Fruit fly (Drosophila melanogaster) whole organism, embryonic: Measurements from ENCODE around the gene CG14102.

ENCODE experiments used
- Aef1 ChIP-seq: fragments of 200-800 bp; sonication (Bioruptor generic); IDR thresholded peaks from 3 replicates; pipeline ENCODE4 v1.3.6; 2022; ENCODE audit warnings: missing biosample characterization, missing genetic modification characterization
- BtbVII ChIP-seq: fragments of 200-800 bp; sonication (Bioruptor generic); optimal IDR thresholded peaks from 3 replicates; lab custom pipeline; 2017; ENCODE audit warnings: missing biosample characterization, mild to moderate bottlenecking, missing genetic modification characterization
- CG10462 ChIP-seq: fragments of 200-800 bp; sonication (Bioruptor generic); optimal IDR thresholded peaks from 2 replicates; lab custom pipeline; 2016; ENCODE audit warnings: missing biosample characterization, missing genetic modification characterization
- CG13296 ChIP-seq: fragments of 200-800 bp; sonication (Bioruptor generic); optimal IDR thresholded peaks from 3 replicates; lab custom pipeline; 2018; ENCODE audit warnings: missing biosample characterization, mild to moderate bottlenecking, missing genetic modification characterization
- CG13624 ChIP-seq: fragments of 200-800 bp; sonication (Bioruptor generic); optimal IDR thresholded peaks from 2 replicates; lab custom pipeline; 2016; ENCODE audit warnings: missing biosample characterization, missing genetic modification characterization
- CG17912 ChIP-seq: fragments of 200-800 bp; sonication (Bioruptor generic); optimal IDR thresholded peaks from 2 replicates; lab custom pipeline; 2018; ENCODE audit warnings: missing biosample characterization, mild to moderate bottlenecking, missing genetic modification characterization
- CG18599 ChIP-seq: fragments of 200-800 bp; sonication (Bioruptor generic); optimal IDR thresholded peaks from 3 replicates; lab custom pipeline; 2017; ENCODE audit warnings: missing biosample characterization, missing genetic modification characterization, mild to moderate bottlenecking, moderate library complexity, missing genetic modification reagents
- CG2120 ChIP-seq: fragments of 200-800 bp; sonication (Bioruptor generic); optimal IDR thresholded peaks from 3 replicates; lab custom pipeline; 2016; ENCODE audit warnings: missing biosample characterization, missing genetic modification characterization
- CG2129 ChIP-seq: fragments of 200-800 bp; sonication (Bioruptor generic); IDR thresholded peaks from 2 replicates; pipeline ENCODE4 v1.3.6; 2022; ENCODE audit warnings: missing biosample characterization, missing genetic modification characterization; ENCODE audit not compliant: partially characterized antibody
- CG2875 ChIP-seq: fragments of 200-800 bp; sonication (Bioruptor generic); optimal IDR thresholded peaks from 2 replicates; lab custom pipeline; 2017; ENCODE audit warnings: missing biosample characterization, mild to moderate bottlenecking, missing genetic modification characterization, missing genetic modification reagents
- CG30020 ChIP-seq: fragments of 200-800 bp; optimal IDR thresholded peaks from 2 replicates; lab custom pipeline; 2019; ENCODE audit warnings: missing biosample characterization, mild to moderate bottlenecking, missing genetic modification characterization, moderate library complexity
- CG4328 ChIP-seq: fragments of 200-800 bp; sonication (Bioruptor generic); optimal IDR thresholded peaks from 3 replicates; lab custom pipeline; 2017; ENCODE audit warnings: missing biosample characterization, missing genetic modification reagents, missing genetic modification characterization
- CG4360 ChIP-seq: fragments of 200-800 bp; sonication (Bioruptor generic); IDR thresholded peaks from 2 replicates; pipeline ENCODE4 v1.3.6; 2022; ENCODE audit warnings: missing biosample characterization, missing genetic modification characterization
- CG6791 ChIP-seq: fragments of 200-800 bp; sonication (Bioruptor generic); IDR thresholded peaks from 3 replicates; pipeline ENCODE4 v1.3.6; 2022; ENCODE audit warnings: missing biosample characterization, missing genetic modification characterization; ENCODE audit not compliant: partially characterized antibody
- CG7928 ChIP-seq: fragments of 200-800 bp; sonication (Bioruptor generic); optimal IDR thresholded peaks from 2 replicates; lab custom pipeline; 2017; ENCODE audit warnings: missing biosample characterization, mild to moderate bottlenecking, missing genetic modification characterization
- CG8281 ChIP-seq: fragments of 200-800 bp; sonication (Bioruptor generic); optimal IDR thresholded peaks from 2 replicates; lab custom pipeline; 2018; ENCODE audit warnings: missing biosample characterization, mild to moderate bottlenecking, missing genetic modification characterization, moderate library complexity
- Chrac-16 ChIP-seq: fragments of 200-800 bp; sonication (Bioruptor generic); optimal IDR thresholded peaks from 3 replicates; lab custom pipeline; 2016; ENCODE audit warnings: missing biosample characterization, missing genetic modification characterization
- CkIIα-i1 ChIP-seq: fragments of 200-800 bp; sonication (Bioruptor generic); IDR thresholded peaks from 2 replicates; pipeline ENCODE4 v1.3.6; 2022; ENCODE audit warnings: missing biosample characterization, missing genetic modification characterization
- Deaf1 ChIP-seq: fragments of 200-800 bp; optimal IDR thresholded peaks from 3 replicates; lab custom pipeline; 2019; ENCODE audit warnings: missing biosample characterization, mild to moderate bottlenecking, missing genetic modification characterization, moderate library complexity
- Dref ChIP-seq: fragments of 200-800 bp; sonication (Bioruptor generic); IDR thresholded peaks from 2 replicates; pipeline ENCODE4 v1.3.6; 2022; ENCODE audit warnings: missing biosample characterization, missing genetic modification characterization
- H15 ChIP-seq: fragments of 200-800 bp; sonication (Bioruptor generic); IDR thresholded peaks from 3 replicates; pipeline ENCODE4 v1.3.6; 2022; ENCODE audit warnings: missing biosample characterization, missing genetic modification characterization
- HLH4C ChIP-seq: fragments of 200-800 bp; sonication (Bioruptor generic); IDR thresholded peaks from 3 replicates; pipeline ENCODE4 v1.3.6; 2022; ENCODE audit warnings: missing biosample characterization, missing genetic modification characterization; ENCODE audit not compliant: partially characterized antibody
- MBD-R2 ChIP-seq: fragments of 200-800 bp; sonication (Bioruptor generic); IDR thresholded peaks from 2 replicates; pipeline ENCODE4 v1.3.6; 2022; ENCODE audit warnings: missing biosample characterization, missing genetic modification characterization
- MESR4 ChIP-seq: fragments of 200-800 bp; sonication (Bioruptor generic); optimal IDR thresholded peaks from 2 replicates; lab custom pipeline; 2018; ENCODE audit warnings: missing biosample characterization, mild to moderate bottlenecking, missing genetic modification characterization, moderate library complexity
- Med ChIP-seq: fragments of 200-800 bp; sonication (Bioruptor generic); peaks from one replicate; lab custom pipeline; 2016; ENCODE audit warnings: missing biosample characterization, missing genetic modification characterization, mild to moderate bottlenecking, inconsistent platforms, moderate library complexity
- NFAT ChIP-seq: fragments of 200-800 bp; sonication (Bioruptor generic); IDR thresholded peaks from 2 replicates; pipeline ENCODE4 v1.3.6; 2022; ENCODE audit warnings: missing biosample characterization, missing genetic modification characterization
- Oli ChIP-seq: fragments of 200-800 bp; sonication (Bioruptor generic); optimal IDR thresholded peaks from 2 replicates; lab custom pipeline; 2018; ENCODE audit warnings: missing biosample characterization, mild to moderate bottlenecking, missing genetic modification characterization, moderate library complexity
- Spps ChIP-seq: fragments of 200-800 bp; sonication (Bioruptor generic); optimal IDR thresholded peaks from 2 replicates; lab custom pipeline; 2018; ENCODE audit warnings: missing biosample characterization, mild to moderate bottlenecking, missing genetic modification characterization
- Sry-δ ChIP-seq: fragments of 200-800 bp; sonication (Bioruptor generic); optimal IDR thresholded peaks from 2 replicates; lab custom pipeline; 2016; ENCODE audit warnings: missing biosample characterization, missing genetic modification characterization
- ap ChIP-seq: fragments of 200-800 bp; sonication (Bioruptor generic); IDR thresholded peaks from 2 replicates; pipeline ENCODE4 v1.3.6; 2022; ENCODE audit warnings: missing biosample characterization, missing genetic modification characterization
- ash1 ChIP-seq: fragments of 200-800 bp; sonication (Bioruptor generic); optimal IDR thresholded peaks from 2 replicates; lab custom pipeline; 2018; ENCODE audit warnings: missing biosample characterization, mild to moderate bottlenecking, missing genetic modification characterization
- emc ChIP-seq: fragments of 200-800 bp; sonication (Bioruptor generic); optimal IDR thresholded peaks from 2 replicates; lab custom pipeline; 2016; ENCODE audit warnings: missing biosample characterization, missing genetic modification characterization
- fd64A ChIP-seq: fragments of 200-800 bp; sonication (Bioruptor generic); optimal IDR thresholded peaks from 3 replicates; lab custom pipeline; 2018; ENCODE audit warnings: missing biosample characterization, mild to moderate bottlenecking, missing genetic modification characterization
- gce ChIP-seq: fragments of 200-800 bp; sonication (Bioruptor generic); IDR thresholded peaks from 3 replicates; pipeline ENCODE4 v1.3.6; 2022; ENCODE audit warnings: missing biosample characterization, missing genetic modification characterization
- hb ChIP-seq: fragments of 200-800 bp; sonication (Bioruptor generic); IDR thresholded peaks from 3 replicates; pipeline ENCODE4 v1.3.6; 2022; ENCODE audit warnings: missing biosample characterization, missing genetic modification characterization; ENCODE audit not compliant: partially characterized antibody
- her ChIP-seq: fragments of 200-800 bp; sonication (Bioruptor generic); optimal IDR thresholded peaks from 2 replicates; lab custom pipeline; 2016; ENCODE audit warnings: missing biosample characterization, missing genetic modification characterization
- ind ChIP-seq: fragments of 200-800 bp; sonication (Bioruptor generic); optimal IDR thresholded peaks from 3 replicates; lab custom pipeline; 2016; ENCODE audit warnings: missing biosample characterization, missing genetic modification characterization
- lov ChIP-seq, 2 experiments: fragments of 200-800 bp in 1 of 2; fragments of >200 bp in 1 of 2; sonication (Bioruptor generic) in 1 of 2; IDR thresholded peaks in 1 of 2; optimal IDR thresholded peaks in 1 of 2; 2 replicates in 1 of 2; 3 replicates in 1 of 2; pipeline versions ENCODE4 v1.3.6 to Lab custom; 2017 to 2022; ENCODE audit warnings: missing biosample characterization in 1 of 2, missing genetic modification characterization in 1 of 2
- nmo ChIP-seq: fragments of 200-800 bp; sonication (Bioruptor generic); optimal IDR thresholded peaks from 2 replicates; lab custom pipeline; 2018; ENCODE audit warnings: missing biosample characterization, mild to moderate bottlenecking, missing genetic modification characterization, moderate library complexity
- nom ChIP-seq: fragments of 200-800 bp; sonication (Bioruptor generic); optimal IDR thresholded peaks from 2 replicates; lab custom pipeline; 2017; ENCODE audit warnings: missing biosample characterization, missing genetic modification characterization, mild to moderate bottlenecking, moderate library complexity, missing genetic modification reagents
- peb ChIP-seq: fragments of 200-800 bp; sonication (Bioruptor generic); IDR thresholded peaks from 2 replicates; pipeline ENCODE4 v1.3.6; 2022; ENCODE audit warnings: missing biosample characterization, missing genetic modification characterization
- pita ChIP-seq: fragments of 200-800 bp; sonication (Bioruptor generic); optimal IDR thresholded peaks from 2 replicates; lab custom pipeline; 2017; ENCODE audit warnings: missing biosample characterization, mild to moderate bottlenecking, missing genetic modification characterization
- stwl ChIP-seq: fragments of 200-800 bp; sonication (Bioruptor generic); optimal IDR thresholded peaks from 3 replicates; lab custom pipeline; 2018; ENCODE audit warnings: missing biosample characterization, mild to moderate bottlenecking, missing genetic modification characterization, moderate library complexity
- tap ChIP-seq: fragments of 200-800 bp; optimal IDR thresholded peaks from 3 replicates; lab custom pipeline; 2019; ENCODE audit warnings: missing biosample characterization, mild to moderate bottlenecking, missing genetic modification characterization, moderate library complexity
- tna ChIP-seq: fragments of 200-800 bp; sonication (Bioruptor generic); IDR thresholded peaks from 2 replicates; pipeline ENCODE4 v1.3.6; 2022; ENCODE audit warnings: missing biosample characterization, missing genetic modification characterization; ENCODE audit not compliant: partially characterized antibody
- vfl ChIP-seq: fragments of 200-800 bp; sonication (Bioruptor generic); optimal IDR thresholded peaks from 2 replicates; lab custom pipeline; 2016; ENCODE audit warnings: missing biosample characterization, missing genetic modification characterization
- vnd ChIP-seq: fragments of 200-800 bp; sonication (Bioruptor generic); IDR thresholded peaks from 3 replicates; pipeline ENCODE4 v1.3.6; 2022; ENCODE audit warnings: missing biosample characterization, missing genetic modification characterization; ENCODE audit not compliant: partially characterized antibody
- yki ChIP-seq: fragments of >200 bp; optimal IDR thresholded peaks from 3 replicates; lab custom pipeline; 2018

The CG14102 gene

dm6 chr3L:19845047-19845906, 44.2 kb upstream of the CG14102 start, which contains the start of gene Papss (continued):
- TF ChIP-seq peb (GFP tag; lab: Robert Waterston, UW) (no peak), CG4360 (GFP tag; lab: Robert Waterston, UW) (no peak), Deaf1 (no peak), CG17912 (GFP tag; lab: Kevin White, UChicago) (no peak), hb (peak; percentile 60; the same call in 2 of the 3 replicates), CG2120 (peak; percentile 23), vfl (GFP tag; lab: Kevin White, UChicago) (no peak), ash1 (peak; percentile 47), CG13296 (peak; percentile 15), Sry-δ (peak; percentile 70), yki (lab: Kevin White, UChicago) (no peak), BtbVII (GFP tag; lab: Kevin White, UChicago) (peak; percentile 29), CG8281 (tag; lab: Kevin White, UChicago) (no peak), Spps (tag; lab: Kevin White, UChicago) (no peak), CkIIα-i1 (no peak), tap (tag; lab: Kevin White, UChicago) (no peak), nmo (GFP tag; lab: Kevin White, UChicago) (peak; percentile 41), MESR4 (GFP tag; lab: Kevin White, UChicago) (peak; percentile 41), Aef1 (GFP tag; lab: Robert Waterston, UW) (no peak), Med (GFP tag; lab: Kevin White, UChicago) (peak; percentile 65), H15 (GFP tag; lab: Robert Waterston, UW) (no peak), tna (GFP tag; lab: Robert Waterston, UW) (no peak), CG30020 (tag; lab: Kevin White, UChicago) (peak; percentile 53), her (peak; percentile 23), MBD-R2 (peak; percentile 97), vnd (GFP tag; lab: Robert Waterston, UW) (peak; percentile 69), CG13624 (peak; percentile 12), CG7928 (GFP tag; lab: Kevin White, UChicago) (no peak), fd64A (peak; percentile 43), ind (no peak), Dref (GFP tag; lab: Robert Waterston, UW) (no peak; the same call in 1 of the 2 replicates), stwl (tag; lab: Kevin White, UChicago) (no peak), Oli (tag; lab: Kevin White, UChicago) (no peak), HLH4C (peak; percentile 50; the same call in 1 of the 3 replicates), Chrac-16 (GFP tag; lab: Kevin White, UChicago) (peak; percentile 23), CG10462 (no peak), lov (optimal IDR thresholded peaks at IDR 0.05; lab: Kevin White, UChicago) (no peak), lov (GFP tag; IDR thresholded peaks at IDR 0.05; lab: Robert Waterston, UW) (no peak), pita (GFP tag; lab: Kevin White, UChicago) (no peak), CG2875 (GFP tag; lab: Kevin White, UChicago) (no peak), ap (GFP tag; lab: Robert Waterston, UW) (no peak), NFAT (GFP tag; lab: Robert Waterston, UW) (peak; percentile 45; the same call in 1 of the 2 replicates), CG18599 (GFP tag; lab: Kevin White, UChicago) (peak; percentile 87), nom (GFP tag; lab: Kevin White, UChicago) (no peak), emc (GFP tag; lab: Kevin White, UChicago) (no peak), gce (GFP tag; lab: Robert Waterston, UW) (no peak), CG4328 (GFP tag; lab: Kevin White, UChicago) (peak; percentile 27), CG2129 (GFP tag; lab: Robert Waterston, UW) (peak; percentile 82), CG6791 (GFP tag; lab: Robert Waterston, UW) (peak; percentile 82)
